Worm (Caenorhabditis elegans) whole organism, young adult: ENCODE results near the gene T24D3.2.
A peak's percentile ranks its signal among the peaks of the same experiment; 100 is the strongest.

Source experiments
- B0019.2 ChIP-seq: fragments of 200-800 bp; sonication (Bioruptor generic); conservative IDR thresholded peaks from 2 replicates; pipeline ENCODE4 v1.3.6; 2022; ENCODE audit warnings: missing genetic modification reagents, missing genetic modification characterization, missing compliant biosample characterization
- B0035.1 ChIP-seq: sonication (generic microtip); optimal IDR thresholded peaks from 2 replicates; lab custom pipeline; 2016; ENCODE audit warnings: missing genetic modification characterization, mild to moderate bottlenecking, missing compliant biosample characterization, missing genotype, missing genetic modification reagents
- C06A6.2 ChIP-seq: fragments of 200-800 bp; sonication (Bioruptor generic); conservative IDR thresholded peaks from 2 replicates; pipeline ENCODE4 v1.3.6; 2022; ENCODE audit warnings: missing genetic modification characterization, missing compliant biosample characterization
- D2030.7 ChIP-seq: fragments of 200-800 bp; sonication (Bioruptor generic); IDR thresholded peaks from 2 replicates; pipeline ENCODE4 v1.3.6; 2022; ENCODE audit warnings: missing genetic modification reagents, missing genetic modification characterization, missing compliant biosample characterization
- F23B12.7 ChIP-seq: sonication (generic microtip); optimal IDR thresholded peaks from 2 replicates; lab custom pipeline; 2017; ENCODE audit warnings: missing genetic modification characterization, mild to moderate bottlenecking, missing compliant biosample characterization, antibody characterized with exemption, moderate library complexity; ENCODE audit not compliant: insufficient read depth
- F49E8.2 ChIP-seq: sonication (generic microtip); optimal IDR thresholded peaks from 3 replicates; lab custom pipeline; 2017; ENCODE audit warnings: missing genetic modification characterization, mild to moderate bottlenecking, missing compliant biosample characterization, antibody characterized with exemption, moderate library complexity; ENCODE audit not compliant: insufficient read depth
- F57A8.1 ChIP-seq: fragments of 200-800 bp; sonication (Bioruptor generic); optimal IDR thresholded peaks from 2 replicates; lab custom pipeline; 2018; ENCODE audit warnings: mild to moderate bottlenecking, missing genetic modification characterization, moderate library complexity, missing compliant biosample characterization
- T26A5.8 ChIP-seq: sonication (generic microtip); optimal IDR thresholded peaks from 2 replicates; lab custom pipeline; 2016; ENCODE audit warnings: missing genetic modification characterization, missing compliant biosample characterization
- Y53G8AR.9 ChIP-seq: fragments of 200-800 bp; sonication (Bioruptor generic); conservative IDR thresholded peaks from 2 replicates; pipeline ENCODE4 v1.3.6; 2022; ENCODE audit warnings: missing genetic modification reagents, missing genetic modification characterization, missing compliant biosample characterization
- Y79H2A.3 ChIP-seq: fragments of 200-800 bp; sonication (Bioruptor generic); conservative IDR thresholded peaks from 2 replicates; pipeline ENCODE4 v1.3.6; 2022; ENCODE audit warnings: missing genetic modification reagents, missing genetic modification characterization, missing compliant biosample characterization
- akir-1 ChIP-seq: fragments of 200-800 bp; sonication (Bioruptor generic); optimal IDR thresholded peaks from 2 replicates; lab custom pipeline; 2018; ENCODE audit warnings: mild to moderate bottlenecking, missing genetic modification characterization, moderate library complexity, missing compliant biosample characterization
- aptf-2 ChIP-seq: fragments of 200-800 bp; sonication (Bioruptor generic); conservative IDR thresholded peaks from 2 replicates; pipeline ENCODE4 v1.3.6; 2022; ENCODE audit warnings: missing genetic modification reagents, missing genetic modification characterization, missing compliant biosample characterization
- attf-6 ChIP-seq: fragments of 200-800 bp; sonication (Bioruptor generic); IDR thresholded peaks from 2 replicates; pipeline ENCODE4 v1.3.6; 2022; ENCODE audit warnings: missing genetic modification reagents, missing genetic modification characterization, missing compliant biosample characterization
- cebp-1 ChIP-seq, 2 experiments: fragments of 200-800 bp in 1 of 2; sonication (Bioruptor generic) in 1 of 2; sonication (generic microtip) in 1 of 2; IDR thresholded peaks in 1 of 2; optimal IDR thresholded peaks in 1 of 2; 2 replicates each; pipeline versions ENCODE4 v1.3.6 to Lab custom; 2017 to 2022; ENCODE audit warnings: missing compliant biosample characterization in 2 of 2, missing genetic modification characterization in 2 of 2, mild to moderate bottlenecking in 1 of 2, missing genetic modification reagents in 1 of 2, moderate library complexity in 1 of 2
- cebp-2 ChIP-seq: fragments of 200-800 bp; sonication (Bioruptor generic); IDR thresholded peaks from 2 replicates; pipeline ENCODE4 v1.3.6; 2022; ENCODE audit warnings: missing genetic modification characterization, missing compliant biosample characterization
- ceh-40 ChIP-seq: fragments of 200-800 bp; sonication (Bioruptor generic); IDR thresholded peaks from 2 replicates; pipeline ENCODE4 v1.3.6; 2022; ENCODE audit warnings: missing genetic modification characterization, missing compliant biosample characterization
- ceh-79 ChIP-seq: sonication (generic microtip); optimal IDR thresholded peaks from 2 replicates; lab custom pipeline; 2017; ENCODE audit warnings: mild to moderate bottlenecking, missing genetic modification characterization, missing compliant biosample characterization
- egl-18 ChIP-seq: fragments of 200-800 bp; sonication (Bioruptor generic); IDR thresholded peaks from 2 replicates; pipeline ENCODE4 v1.3.6; 2022; ENCODE audit warnings: missing genetic modification reagents, missing genetic modification characterization, missing compliant biosample characterization
- ekl-4 ChIP-seq: fragments of 200-800 bp; sonication (Bioruptor generic); IDR thresholded peaks from 2 replicates; pipeline ENCODE4 v1.3.6; 2022; ENCODE audit warnings: missing genetic modification reagents, missing genetic modification characterization, missing compliant biosample characterization
- fkh-3 ChIP-seq: sonication (generic microtip); optimal IDR thresholded peaks from 2 replicates; lab custom pipeline; 2016; ENCODE audit warnings: mild to moderate bottlenecking, missing genetic modification characterization, missing compliant biosample characterization
- gei-17 ChIP-seq: fragments of 200-800 bp; sonication (Bioruptor generic); optimal IDR thresholded peaks from 2 replicates; lab custom pipeline; 2018; ENCODE audit warnings: mild to moderate bottlenecking, missing genetic modification characterization, missing compliant biosample characterization
- him-1 ChIP-seq: sonication (generic microtip); optimal IDR thresholded peaks from 2 replicates; lab custom pipeline; 2016; ENCODE audit warnings: missing genotype, missing genetic modification reagents, missing genetic modification characterization, missing compliant biosample characterization
- hlh-12 ChIP-seq: sonication (generic microtip); optimal IDR thresholded peaks from 2 replicates; lab custom pipeline; 2016; ENCODE audit warnings: missing genetic modification characterization, missing compliant biosample characterization
- lin-40 ChIP-seq: sonication (generic microtip); optimal IDR thresholded peaks from 2 replicates; lab custom pipeline; 2016; ENCODE audit warnings: missing genetic modification characterization, mild to moderate bottlenecking, missing compliant biosample characterization, missing genotype, missing genetic modification reagents
- mel-28 ChIP-seq: sonication (generic microtip); optimal IDR thresholded peaks from 2 replicates; lab custom pipeline; 2016; ENCODE audit warnings: borderline replicate concordance, mild to moderate bottlenecking, missing genetic modification characterization, missing compliant biosample characterization
- mes-4 ChIP-seq: sonication (generic microtip); optimal IDR thresholded peaks from 2 replicates; lab custom pipeline; 2016; ENCODE audit warnings: missing genotype, missing genetic modification characterization, missing compliant biosample characterization
- mxl-1 ChIP-seq: sonication (generic microtip); optimal IDR thresholded peaks from 2 replicates; lab custom pipeline; 2016; ENCODE audit warnings: missing genetic modification characterization, missing compliant biosample characterization
- nfya-1 ChIP-seq: sonication (generic microtip); optimal IDR thresholded peaks from 2 replicates; lab custom pipeline; 2017; ENCODE audit warnings: antibody characterized with exemption, missing compliant biosample characterization, missing genetic modification characterization, borderline replicate concordance; ENCODE audit not compliant: insufficient read depth
- nhr-120 ChIP-seq: fragments of 200-800 bp; sonication (Bioruptor generic); IDR thresholded peaks from 2 replicates; pipeline ENCODE4 v1.3.6; 2022; ENCODE audit warnings: missing genetic modification characterization, missing compliant biosample characterization
- nhr-179 ChIP-seq: sonication (generic microtip); optimal IDR thresholded peaks from 2 replicates; lab custom pipeline; 2016; ENCODE audit warnings: mild to moderate bottlenecking, missing genetic modification characterization, missing compliant biosample characterization
- nhr-80 ChIP-seq: sonication (generic microtip); optimal IDR thresholded peaks from 2 replicates; lab custom pipeline; 2016; ENCODE audit warnings: missing genetic modification characterization, missing compliant biosample characterization
- nhr-90 ChIP-seq: sonication (generic microtip); optimal IDR thresholded peaks from 2 replicates; lab custom pipeline; 2016; ENCODE audit warnings: missing genotype, mild to moderate bottlenecking, missing genetic modification characterization, missing compliant biosample characterization
- pbrm-1 ChIP-seq: fragments of 200-800 bp; sonication (Bioruptor generic); IDR thresholded peaks from 2 replicates; pipeline ENCODE4 v1.3.6; 2022; ENCODE audit warnings: missing genetic modification reagents, missing genetic modification characterization, missing compliant biosample characterization
- rcor-1 ChIP-seq: fragments of 200-800 bp; sonication (Bioruptor generic); IDR thresholded peaks from 2 replicates; pipeline ENCODE4 v1.3.6; 2022; ENCODE audit warnings: missing genetic modification reagents, missing genetic modification characterization, missing compliant biosample characterization
- rpc-1 ChIP-seq, 2 experiments: fragments of 150-350 bp in 1 of 2; sonication (generic microtip) in 1 of 2; optimal IDR thresholded peaks; 2 replicates each; lab custom pipeline; 2014 to 2018; ENCODE audit warnings: missing biosample characterization in 1 of 2, missing genetic modification characterization in 1 of 2, missing genetic modification reagents in 1 of 2, missing genotype in 1 of 2
- snpc-1.1 ChIP-seq: sonication (generic microtip); optimal IDR thresholded peaks from 2 replicates; lab custom pipeline; 2017; ENCODE audit warnings: missing genetic modification characterization, mild to moderate bottlenecking, missing compliant biosample characterization, antibody characterized with exemption, moderate library complexity, missing genotype, missing genetic modification reagents; ENCODE audit not compliant: insufficient read depth
- snpc-3.4 ChIP-seq: sonication (generic microtip); optimal IDR thresholded peaks from 2 replicates; lab custom pipeline; 2017; ENCODE audit warnings: missing genetic modification characterization, mild to moderate bottlenecking, missing compliant biosample characterization, antibody characterized with exemption, moderate library complexity, missing genotype, missing genetic modification reagents
- somi-1 ChIP-seq: fragments of 200-800 bp; sonication (Bioruptor generic); optimal IDR thresholded peaks from 2 replicates; lab custom pipeline; 2018; ENCODE audit warnings: mild to moderate bottlenecking, missing genetic modification characterization, missing compliant biosample characterization
- sptf-2 ChIP-seq: fragments of 200-800 bp; sonication (Bioruptor generic); optimal IDR thresholded peaks from 2 replicates; lab custom pipeline; 2018; ENCODE audit warnings: mild to moderate bottlenecking, missing genetic modification characterization, missing compliant biosample characterization
- tbp1 ChIP-seq: fragments of 200-800 bp; sonication (Bioruptor generic); optimal IDR thresholded peaks from 2 replicates; lab custom pipeline; 2018; ENCODE audit warnings: mild to moderate bottlenecking, missing genetic modification characterization, missing compliant biosample characterization
- tbx-9 ChIP-seq: sonication (generic microtip); optimal IDR thresholded peaks from 2 replicates; lab custom pipeline; 2016; ENCODE audit warnings: borderline replicate concordance, missing genetic modification characterization, inconsistent platforms, missing compliant biosample characterization
- unc-130 ChIP-seq: sonication (generic microtip); optimal IDR thresholded peaks from 2 replicates; lab custom pipeline; 2016; ENCODE audit warnings: missing genetic modification reagents, missing genetic modification characterization, missing compliant biosample characterization
- ztf-18 ChIP-seq: sonication (generic microtip); optimal IDR thresholded peaks from 2 replicates; lab custom pipeline; 2016; ENCODE audit warnings: missing genotype, mild to moderate bottlenecking, missing genetic modification characterization, missing compliant biosample characterization
- ztf-26 ChIP-seq: sonication (generic microtip); optimal IDR thresholded peaks from 2 replicates; lab custom pipeline; 2017; ENCODE audit warnings: missing genetic modification characterization, missing compliant biosample characterization
- ztf-28 ChIP-seq: fragments of 200-800 bp; sonication (Bioruptor generic); IDR thresholded peaks from 2 replicates; pipeline ENCODE4 v1.3.6; 2022; ENCODE audit warnings: missing genetic modification reagents, missing genetic modification characterization, missing compliant biosample characterization
- ztf-6 ChIP-seq: fragments of 200-800 bp; sonication (Bioruptor generic); IDR thresholded peaks from 2 replicates; pipeline ENCODE4 v1.3.6; 2022; ENCODE audit warnings: missing genetic modification reagents, missing genetic modification characterization, missing compliant biosample characterization

The T24D3.2 gene

ce11 chrX:12458021-12458420, 32.5 kb downstream of the T24D3.2 start:
- TF ChIP-seq ceh-79 (peak; percentile 18), nhr-120 (peak; percentile 64; the same call in 1 of the 2 replicates), D2030.7 (GFP tag; lab: Robert Waterston, UW) (peak; percentile 59), C06A6.2 (no peak), somi-1 (peak; percentile 8), cebp-1 (GFP tag; IDR thresholded peaks at IDR 0.05; lab: Robert Waterston, UW) (0 out of 2 replicates have a peak, but pooled peaks have one; percentile 33), cebp-1 (tag; optimal IDR thresholded peaks at IDR 0.05; lab: Kevin White, UChicago) (no peak), nhr-179 (tag; lab: Kevin White, UChicago) (peak; percentile 50), rcor-1 (peak; percentile 64), ekl-4 (GFP tag; lab: Robert Waterston, UW) (peak; percentile 75; the same call in 1 of the 2 replicates), rpc-1 (optimal IDR thresholded peaks at IDR 0.05; lab: Kevin White, UChicago) (peak; percentile 90), rpc-1 (tag; optimal IDR thresholded peaks at IDR 0.05; lab: Kevin White, UChicago) (peak; percentile 95), F57A8.1 (GFP tag; lab: Kevin White, UChicago) (no peak), sptf-2 (GFP tag; lab: Kevin White, UChicago) (peak; percentile 59), nfya-1 (no peak), snpc-1.1 (tag; lab: Kevin White, UChicago) (peak; percentile 36), Y79H2A.3 (GFP tag; lab: Robert Waterston, UW) (0 out of 2 replicates have a peak, but pooled peaks have one; percentile 37), mxl-1 (tag; lab: Kevin White, UChicago) (peak; percentile 60), nhr-90 (tag; lab: Kevin White, UChicago) (peak; percentile 85), him-1 (tag; lab: Kevin White, UChicago) (peak; percentile 96), snpc-3.4 (tag; lab: Kevin White, UChicago) (peak; percentile 70), B0019.2 (0 out of 2 replicates have a peak, but pooled peaks have one; percentile 3), ztf-18 (tag; lab: Kevin White, UChicago) (peak; percentile 62), B0035.1 (tag; lab: Kevin White, UChicago) (peak; percentile 70), lin-40 (tag; lab: Kevin White, UChicago) (no peak), egl-18 (GFP tag; lab: Robert Waterston, UW) (0 out of 2 replicates have a peak, but pooled peaks have one; percentile 58), ceh-40 (GFP tag; lab: Robert Waterston, UW) (0 out of 2 replicates have a peak, but pooled peaks have one; percentile 65), T26A5.8 (tag; lab: Kevin White, UChicago) (peak; percentile 26), ztf-28 (peak; percentile 53; the same call in 1 of the 2 replicates), akir-1 (GFP tag; lab: Kevin White, UChicago) (no peak), F23B12.7 (peak; percentile 83), mes-4 (tag; lab: Kevin White, UChicago) (peak; percentile 51), hlh-12 (tag; lab: Kevin White, UChicago) (peak; percentile 74), pbrm-1 (peak; percentile 84), unc-130 (peak; percentile 37), fkh-3 (tag; lab: Kevin White, UChicago) (peak; percentile 83), cebp-2 (GFP tag; lab: Robert Waterston, UW) (peak; percentile 71; the same call in 1 of the 2 replicates), ztf-26 (tag; lab: Kevin White, UChicago) (peak; percentile 29), mel-28 (tag; lab: Kevin White, UChicago) (no peak), ztf-6 (GFP tag; lab: Robert Waterston, UW) (no peak), F49E8.2 (tag; lab: Kevin White, UChicago) (peak; percentile 20), attf-6 (GFP tag; lab: Robert Waterston, UW) (peak; percentile 45; the same call in 1 of the 2 replicates), tbx-9 (peak; percentile 16), tbp1 (GFP tag; lab: Kevin White, UChicago) (peak; percentile 94), aptf-2 (GFP tag; lab: Robert Waterston, UW) (no peak), gei-17 (GFP tag; lab: Kevin White, UChicago) (peak; percentile 38), Y53G8AR.9 (GFP tag; lab: Robert Waterston, UW) (peak; percentile 78; the same call in 1 of the 2 replicates), nhr-80 (peak; percentile 30)
